Worm (Caenorhabditis elegans): ENCODE data around the gene T24F1.7.
A peak's percentile ranks its signal among the peaks of the same experiment; 100 is the strongest.

T24F1.7 gene

DNA sequence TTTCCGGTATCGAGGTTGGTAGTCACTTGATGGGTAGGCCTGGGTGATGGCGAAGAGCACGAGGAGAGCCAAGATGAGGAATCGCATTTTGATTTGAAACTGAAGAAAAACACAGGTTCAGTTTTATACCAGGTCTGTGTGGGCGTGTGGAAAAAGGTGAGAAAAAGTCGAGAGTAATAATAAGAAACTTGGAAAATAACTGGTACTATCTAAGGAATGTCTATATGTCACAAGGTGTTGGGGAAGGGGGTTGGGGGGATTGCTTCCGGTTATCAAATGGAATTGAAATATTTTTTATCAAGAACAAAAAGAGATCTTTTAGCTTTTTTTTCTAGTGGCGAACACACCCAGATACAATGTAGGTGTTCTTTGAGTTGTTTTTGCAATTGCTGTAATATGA is 7.3 kb downstream of the T24F1.7 start, which contains the start of gene nlp-51:
nlp-51 (minus strand) TSS at position 101 of the 400 bp plus-strand sequence.
- no peak for TF ChIP-seq pha-4 (GFP tag; IDR thresholded peaks at IDR 0.05)
- TF ChIP-seq pha-4 (tag; optimal IDR thresholded peaks at IDR 0.05) = no peak
- peak; percentile 56 for TF ChIP-seq aha-1 (tag)

DNA sequence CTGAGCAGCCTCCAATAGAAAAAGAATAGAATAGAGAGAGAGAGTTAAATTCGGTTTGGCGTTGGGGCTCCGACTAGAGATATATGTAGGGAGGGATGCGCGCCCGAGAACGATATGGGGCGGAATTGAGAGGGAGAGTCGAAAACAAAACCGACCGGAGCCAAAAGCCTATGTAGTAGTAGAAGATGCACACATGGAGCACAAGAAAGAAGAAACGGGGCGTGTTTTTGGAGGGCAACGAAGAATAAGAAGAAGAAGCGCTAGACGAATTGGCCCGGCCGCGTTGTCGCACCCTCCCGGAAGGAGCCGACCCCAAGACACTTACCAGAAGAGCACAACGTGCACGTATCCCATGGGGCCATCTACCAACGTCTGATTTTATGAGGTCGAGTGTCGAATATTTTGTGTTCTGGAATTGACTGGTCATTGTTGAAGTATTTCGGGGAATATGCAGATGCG is 16.7 kb downstream of the T24F1.7 start, which contains the start of gene tag-180:
tag-180 (minus strand) TSS at position 409 of the 459 bp plus-strand sequence.
- no peak for TF ChIP-seq mes-2 (tag; optimal IDR thresholded peaks at IDR 0.05; ENCODE audit: poor library complexity, severe bottlenecking)
- peak; percentile 4 for TF ChIP-seq hlh-30 (tag; optimal IDR thresholded peaks at IDR 0.05; ENCODE audit: insufficient read depth)
- TF ChIP-seq ctbp-1 (GFP tag; IDR thresholded peaks at IDR 0.05) = 0 out of 2 replicates have a peak, but pooled peaks have one; percentile 16
- TF ChIP-seq nhr-6 (tag; optimal IDR thresholded peaks at IDR 0.05) = no peak
- peak in 1 of 2 experiments; percentile 53 for TF ChIP-seq unc-62 (GFP tag; optimal IDR thresholded peaks at IDR 0.05 in 1 of 2)
- TF ChIP-seq unc-62 (tag; optimal IDR thresholded peaks at IDR 0.05) = no peak
- peak; percentile 16 for TF ChIP-seq rbr-2 (tag; optimal IDR thresholded peaks at IDR 0.05)
- peak; percentile 17; the same call in 1 of the 2 replicates for TF ChIP-seq set-16 (GFP tag; IDR thresholded peaks at IDR 0.05)

DNA sequence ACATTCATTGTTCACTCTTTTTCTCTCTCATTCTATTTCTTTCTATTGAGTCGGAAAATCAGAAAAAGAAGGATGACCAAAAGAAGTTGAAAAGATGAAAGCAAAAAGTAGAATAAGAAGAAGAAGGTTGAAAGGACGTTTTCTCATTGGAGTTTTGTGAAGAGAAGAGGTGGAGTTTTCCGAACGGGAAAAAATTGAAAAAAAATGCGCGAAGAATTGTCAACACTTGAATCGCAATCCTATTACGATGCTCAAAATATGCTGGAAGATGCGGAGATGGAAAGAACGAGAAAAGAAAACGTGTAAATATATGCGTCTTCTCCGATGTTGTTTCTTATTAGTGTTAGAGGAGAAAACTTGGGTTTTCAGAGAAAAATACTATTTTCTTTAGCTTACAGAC is 21.1 kb downstream of the T24F1.7 start:
- TF ChIP-seq ces-1 (GFP tag; optimal IDR thresholded peaks at IDR 0.05) = peak; percentile 17
- peak; percentile 90 for TF ChIP-seq fkh-10 (GFP tag; optimal IDR thresholded peaks at IDR 0.05)
- TF ChIP-seq snpc-4 (tag; optimal IDR thresholded peaks at IDR 0.05) = no peak

DNA sequence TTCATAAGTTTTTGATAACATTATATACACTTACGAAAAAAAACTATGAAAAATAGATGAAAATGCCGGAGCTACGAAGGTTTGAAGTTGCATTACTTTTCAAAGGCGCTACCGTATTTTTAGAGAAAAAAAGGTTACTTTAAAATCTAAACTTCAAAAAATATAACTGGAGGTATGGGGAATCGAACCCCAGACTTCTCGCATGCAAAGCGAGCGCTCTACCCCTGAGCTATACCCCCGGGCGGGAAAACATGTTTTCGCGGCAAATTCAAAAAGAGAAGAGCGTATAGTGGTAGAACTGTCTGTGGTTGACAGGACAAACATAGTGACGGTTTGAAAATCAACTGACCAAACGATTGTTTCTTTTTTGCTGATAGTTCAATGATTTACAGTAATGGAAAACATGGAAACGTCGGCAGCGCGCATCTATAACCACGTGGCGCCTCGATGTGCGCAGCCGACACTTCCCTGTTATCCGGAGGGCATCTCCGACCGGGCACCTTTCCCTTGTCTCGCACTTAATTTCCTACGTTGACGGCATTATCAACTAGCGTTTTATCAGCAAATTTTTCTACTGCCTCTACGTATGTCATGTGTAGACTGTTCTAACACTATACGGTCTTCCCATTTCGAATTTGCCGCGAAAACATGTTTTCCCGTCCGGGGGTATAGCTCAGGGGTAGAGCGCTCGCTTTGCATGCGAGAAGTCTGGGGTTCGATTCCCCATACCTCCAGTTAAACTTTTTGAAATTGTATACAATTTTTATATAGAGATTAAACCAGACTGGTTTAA is 21.7 kb downstream of the T24F1.7 start:
- TF ChIP-seq nhr-10 (tag; optimal IDR thresholded peaks at IDR 0.05) (no peak), T20F7.1 (GFP tag; optimal IDR thresholded peaks at IDR 0.05) (no peak), dmd-8 (GFP tag; IDR thresholded peaks at IDR 0.05) (0 out of 2 replicates have a peak, but pooled peaks have one; percentile 63), fkh-10 (GFP tag; optimal IDR thresholded peaks at IDR 0.05) (no peak), dmd-9 (GFP tag; IDR thresholded peaks at IDR 0.05) (no peak), nhr-6 (tag; optimal IDR thresholded peaks at IDR 0.05) (no peak), lir-3 (tag; optimal IDR thresholded peaks at IDR 0.05) (no peak), unc-39 (tag; optimal IDR thresholded peaks at IDR 0.05) (no peak), T26A8.4 (GFP tag; IDR thresholded peaks at IDR 0.05) (peak; percentile 45; the same call in 1 of the 2 replicates), unc-130 (GFP tag; optimal IDR thresholded peaks at IDR 0.05) (no peak), lim-7 (GFP tag; IDR thresholded peaks at IDR 0.05) (peak; percentile 80), F37D6.2 (tag; optimal IDR thresholded peaks at IDR 0.05) (no peak), rbr-2 (tag; optimal IDR thresholded peaks at IDR 0.05) (peak; percentile 7), set-16 (GFP tag; IDR thresholded peaks at IDR 0.05) (0 out of 2 replicates have a peak, but pooled peaks have one; percentile 15), ama-1 (optimal IDR thresholded peaks at IDR 0.05) (no peak), hif-1 (tag; optimal IDR thresholded peaks at IDR 0.05) (no peak), ctbp-1 (GFP tag; IDR thresholded peaks at IDR 0.05) (no peak), cey-2 (tag; optimal IDR thresholded peaks at IDR 0.05; ENCODE audit: borderline replicate concordance, insufficient read depth) (no peak), ceh-82 (tag; optimal IDR thresholded peaks at IDR 0.05) (no peak), F10B5.3 (tag; optimal IDR thresholded peaks at IDR 0.05) (no peak), mdl-1 (tag; optimal IDR thresholded peaks at IDR 0.05) (peak in 1 of 2 experiments; percentile 25), lsy-2 (tag; optimal IDR thresholded peaks at IDR 0.05) (no peak), ceh-28 (tag; optimal IDR thresholded peaks at IDR 0.05) (no peak), nhr-77 (tag; optimal IDR thresholded peaks at IDR 0.05) (no peak), egl-27 (tag; optimal IDR thresholded peaks at IDR 0.05) (no peak), lin-38 (GFP tag; IDR thresholded peaks at IDR 0.05) (peak; percentile 64), nhr-76 (tag; optimal IDR thresholded peaks at IDR 0.05) (no peak), Y75B8A.6 (GFP tag; IDR thresholded peaks at IDR 0.05) (no peak), ZK337.2 (GFP tag; IDR thresholded peaks at IDR 0.05) (no peak), lin-13 (GFP tag; optimal IDR thresholded peaks at IDR 0.05) (no peak), D1046.2 (GFP tag; IDR thresholded peaks at IDR 0.05) (0 out of 2 replicates have a peak, but pooled peaks have one; percentile 17), nhr-111 (GFP tag; optimal IDR thresholded peaks at IDR 0.05) (no peak), ceh-62 (tag; optimal IDR thresholded peaks at IDR 0.05) (no peak), nhr-11 (tag; optimal IDR thresholded peaks at IDR 0.05) (no peak), lin-29 (GFP tag; IDR thresholded peaks at IDR 0.05) (no peak), ces-1 (GFP tag; optimal IDR thresholded peaks at IDR 0.05) (no peak)
